Comparison of ENCODE assay signal across 1 fruit fly cellular context in genomic region chr3L:1335428-1335764, dm6.
TF ChIP-seq lines count a peak whose summit lies in the region.

No protein-coding gene starts in this region.

TF ChIP-seq in whole organism, embryonic, 481 proteins besides CTCF, POLR2A, EP300 and RAD21 (continued from another document and continues in another):
- TF ChIP-seq CG1792 (GFP tag; optimal IDR thresholded peaks at IDR 0.05; lab: Kevin White, UChicago) (no peak), Lhr (GFP tag; optimal IDR thresholded peaks at IDR 0.05; lab: Kevin White, UChicago) (no peak), pan (optimal IDR thresholded peaks at IDR 0.05; lab: Kevin White, UChicago) (no peak), pan (GFP tag; optimal IDR thresholded peaks at IDR 0.05 in 1 of 2, IDR thresholded peaks at IDR 0.05 in 1 of 2) (peak in 1 of 2 experiments; percentile 76), Abd-B (GFP tag; optimal IDR thresholded peaks at IDR 0.05; lab: Kevin White, UChicago) (no peak), CG5180 (GFP tag; optimal IDR thresholded peaks at IDR 0.05; lab: Kevin White, UChicago) (no peak), D (optimal IDR thresholded peaks at IDR 0.05; lab: Kevin White, UChicago) (no peak), D (GFP tag; optimal IDR thresholded peaks at IDR 0.05; lab: Kevin White, UChicago) (no peak), Ssrp (tag; optimal IDR thresholded peaks at IDR 0.05; lab: Kevin White, UChicago) (no peak), CG10267 (tag; optimal IDR thresholded peaks at IDR 0.05; lab: Kevin White, UChicago) (peak; percentile 4), Doc3 (GFP tag; IDR thresholded peaks at IDR 0.05; lab: Robert Waterston, UW; ENCODE audit: partially characterized antibody) (no peak), HmgD (GFP tag; optimal IDR thresholded peaks at IDR 0.05; lab: Kevin White, UChicago) (no peak), dpn (GFP tag; optimal IDR thresholded peaks at IDR 0.05; lab: Kevin White, UChicago) (peak; percentile 28 to 44), sna (GFP tag; IDR thresholded peaks at IDR 0.05; lab: Robert Waterston, UW; ENCODE audit: partially characterized antibody) (no peak), h (optimal IDR thresholded peaks at IDR 0.05; lab: Kevin White, UChicago) (no peak), CG4360 (GFP tag; IDR thresholded peaks at IDR 0.05; lab: Robert Waterston, UW) (no peak; the same call in 1 of the 2 replicates), wek (GFP tag; optimal IDR thresholded peaks at IDR 0.05; lab: Kevin White, UChicago) (no peak), CG13775 (GFP tag; optimal IDR thresholded peaks at IDR 0.05; lab: Kevin White, UChicago) (no peak), CG13624 (GFP tag; optimal IDR thresholded peaks at IDR 0.05; lab: Kevin White, UChicago) (peak; percentile 69), Neu2 (GFP tag; optimal IDR thresholded peaks at IDR 0.05; lab: Kevin White, UChicago; ENCODE audit: borderline replicate concordance) (no peak), CG14014 (GFP tag; IDR thresholded peaks at IDR 0.05; lab: Robert Waterston, UW) (peak; percentile 65; the same call in 1 of the 2 replicates), Hmr (GFP tag; optimal IDR thresholded peaks at IDR 0.05; lab: Kevin White, UChicago) (peak; percentile 67), CG7357 (GFP tag; IDR thresholded peaks at IDR 0.05; lab: Robert Waterston, UW) (no peak), zen (tag; optimal IDR thresholded peaks at IDR 0.05; lab: Kevin White, UChicago) (no peak), sd (tag; optimal IDR thresholded peaks at IDR 0.05; lab: Kevin White, UChicago) (no peak), CG17385 (GFP tag; optimal IDR thresholded peaks at IDR 0.05; lab: Kevin White, UChicago) (peak; percentile 29), Dip2 (GFP tag; IDR thresholded peaks at IDR 0.05; lab: Robert Waterston, UW) (no peak), inv (GFP tag; IDR thresholded peaks at IDR 0.05; lab: Robert Waterston, UW; ENCODE audit: partially characterized antibody) (no peak), Side (GFP tag; optimal IDR thresholded peaks at IDR 0.05; lab: Kevin White, UChicago) (no peak), CG31365 (tag; optimal IDR thresholded peaks at IDR 0.05; lab: Kevin White, UChicago) (peak; percentile 7), Eip74EF (GFP tag; optimal IDR thresholded peaks at IDR 0.05; lab: Kevin White, UChicago) (no peak), CG8281 (tag; optimal IDR thresholded peaks at IDR 0.05; lab: Kevin White, UChicago) (no peak), lola (GFP tag; optimal IDR thresholded peaks at IDR 0.05; lab: Kevin White, UChicago) (no peak), Elba2 (GFP tag; optimal IDR thresholded peaks at IDR 0.05; lab: Kevin White, UChicago) (no peak), stc (GFP tag; IDR thresholded peaks at IDR 0.05; lab: Robert Waterston, UW) (peak; percentile 61), CG4404 (GFP tag; IDR thresholded peaks at IDR 0.05; lab: Robert Waterston, UW) (0 out of 2 replicates have a peak, but pooled peaks have one; percentile 39), CG10366 (GFP tag; IDR thresholded peaks at IDR 0.05; lab: Robert Waterston, UW) (peak; percentile 74), jing (GFP tag; optimal IDR thresholded peaks at IDR 0.05; lab: Kevin White, UChicago) (no peak), trh (GFP tag; optimal IDR thresholded peaks at IDR 0.05; lab: Kevin White, UChicago) (no peak), gcm (GFP tag; optimal IDR thresholded peaks at IDR 0.05; lab: Kevin White, UChicago) (no peak), pum (GFP tag; optimal IDR thresholded peaks at IDR 0.05; lab: Kevin White, UChicago) (peak; percentile 6), CG8944 (GFP tag; optimal IDR thresholded peaks at IDR 0.05; lab: Kevin White, UChicago) (no peak), CG15696 (tag; optimal IDR thresholded peaks at IDR 0.05; lab: Kevin White, UChicago) (no peak), Gsc (GFP tag; IDR thresholded peaks at IDR 0.05; lab: Robert Waterston, UW) (no peak), tgo (GFP tag; IDR thresholded peaks at IDR 0.05; lab: Robert Waterston, UW) (peak; percentile 52; the same call in 2 of the 3 replicates), CG2712 (tag; optimal IDR thresholded peaks at IDR 0.05; lab: Kevin White, UChicago) (peak; percentile 21), CG12769 (tag; optimal IDR thresholded peaks at IDR 0.05; lab: Kevin White, UChicago) (peak; percentile 58), jumu (GFP tag; optimal IDR thresholded peaks at IDR 0.05; lab: Kevin White, UChicago) (peak; percentile 38), crc (GFP tag; optimal IDR thresholded peaks at IDR 0.05; lab: Kevin White, UChicago) (peak; percentile 19), CG6765 (GFP tag; optimal IDR thresholded peaks at IDR 0.05; lab: Kevin White, UChicago) (no peak), nom (GFP tag; optimal IDR thresholded peaks at IDR 0.05; lab: Kevin White, UChicago) (no peak), row (GFP tag; IDR thresholded peaks at IDR 0.05; lab: Robert Waterston, UW) (peak; percentile 87), gsb (GFP tag; IDR thresholded peaks at IDR 0.05; lab: Robert Waterston, UW) (0 out of 2 replicates have a peak, but pooled peaks have one; percentile 32), Ravus (GFP tag; IDR thresholded peaks at IDR 0.05; lab: Robert Waterston, UW) (no peak; the same call in 1 of the 2 replicates), CG9876 (GFP tag; optimal IDR thresholded peaks at IDR 0.05; lab: Kevin White, UChicago) (no peak), Oaz (GFP tag; IDR thresholded peaks at IDR 0.05; lab: Robert Waterston, UW) (no peak), usp (GFP tag; optimal IDR thresholded peaks at IDR 0.05; lab: Kevin White, UChicago) (no peak), kah (GFP tag; optimal IDR thresholded peaks at IDR 0.05; lab: Kevin White, UChicago) (peak; percentile 42), Trl (optimal IDR thresholded peaks at IDR 0.05; lab: Kevin White, UChicago) (peak; percentile 75 to 91), Trl (GFP tag; optimal IDR thresholded peaks at IDR 0.05; lab: Kevin White, UChicago) (peak; percentile 57), gsb-n (tag; optimal IDR thresholded peaks at IDR 0.05; lab: Kevin White, UChicago) (no peak), vnd (GFP tag; IDR thresholded peaks at IDR 0.05; lab: Robert Waterston, UW; ENCODE audit: partially characterized antibody) (no peak), ftz-f1 (GFP tag; optimal IDR thresholded peaks at IDR 0.05; lab: Kevin White, UChicago) (no peak), danr (GFP tag; IDR thresholded peaks at IDR 0.05; lab: Robert Waterston, UW) (no peak), cwo (GFP tag; optimal IDR thresholded peaks at IDR 0.05; lab: Kevin White, UChicago) (peak; percentile 25), CG9437 (GFP tag; optimal IDR thresholded peaks at IDR 0.05; lab: Kevin White, UChicago) (no peak), CG15601 (tag; optimal IDR thresholded peaks at IDR 0.05; lab: Kevin White, UChicago) (no peak), CG1832 (GFP tag; optimal IDR thresholded peaks at IDR 0.05; lab: Kevin White, UChicago) (no peak), Hsf (GFP tag; optimal IDR thresholded peaks at IDR 0.05; lab: Kevin White, UChicago) (peak; percentile 37), Jarid2 (GFP tag; optimal IDR thresholded peaks at IDR 0.05; lab: Kevin White, UChicago) (no peak), CG17612 (GFP tag; IDR thresholded peaks at IDR 0.05; lab: Robert Waterston, UW) (0 out of 2 replicates have a peak, but pooled peaks have one; percentile 29), CG3847 (GFP tag; IDR thresholded peaks at IDR 0.05; lab: Robert Waterston, UW) (no peak), CG34376 (GFP tag; optimal IDR thresholded peaks at IDR 0.05; lab: Kevin White, UChicago) (no peak), Med (GFP tag; lab: Kevin White, UChicago) (peak; percentile 94), CG9932 (GFP tag; IDR thresholded peaks at IDR 0.05; lab: Robert Waterston, UW) (peak; percentile 77), Spps (tag; optimal IDR thresholded peaks at IDR 0.05; lab: Kevin White, UChicago) (no peak), bbx (GFP tag; IDR thresholded peaks at IDR 0.05; lab: Robert Waterston, UW; ENCODE audit: partially characterized antibody) (no peak), CG6689 (GFP tag; IDR thresholded peaks at IDR 0.05; lab: Robert Waterston, UW) (peak; percentile 58), seq (GFP tag; IDR thresholded peaks at IDR 0.05; lab: Robert Waterston, UW) (peak; percentile 67), PHDP (tag; optimal IDR thresholded peaks at IDR 0.05; lab: Kevin White, UChicago) (no peak), Fer3 (tag; optimal IDR thresholded peaks at IDR 0.05; lab: Kevin White, UChicago) (peak; percentile 39), CG7372 (GFP tag; IDR thresholded peaks at IDR 0.05; lab: Robert Waterston, UW) (no peak), CG13296 (GFP tag; optimal IDR thresholded peaks at IDR 0.05; lab: Kevin White, UChicago) (peak; percentile 55), ttk (GFP tag; IDR thresholded peaks at IDR 0.05; lab: Robert Waterston, UW) (peak; percentile 60), hb (GFP tag; IDR thresholded peaks at IDR 0.05; lab: Robert Waterston, UW; ENCODE audit: partially characterized antibody) (no peak), CG17829 (tag; optimal IDR thresholded peaks at IDR 0.05; lab: Kevin White, UChicago) (peak; percentile 2), Dek (tag; optimal IDR thresholded peaks at IDR 0.05; lab: Kevin White, UChicago) (peak; percentile 37), peb (GFP tag; IDR thresholded peaks at IDR 0.05; lab: Robert Waterston, UW) (no peak), CG10274 (GFP tag; optimal IDR thresholded peaks at IDR 0.05; lab: Kevin White, UChicago) (no peak), abd-A (tag; optimal IDR thresholded peaks at IDR 0.05; lab: Kevin White, UChicago) (no peak), HmgZ (tag; optimal IDR thresholded peaks at IDR 0.05; lab: Kevin White, UChicago) (no peak), gt (GFP tag; IDR thresholded peaks at IDR 0.05; lab: Robert Waterston, UW) (no peak), bab2 (GFP tag; optimal IDR thresholded peaks at IDR 0.05; lab: Kevin White, UChicago) (peak; percentile 40), hth (optimal IDR thresholded peaks at IDR 0.05; lab: Kevin White, UChicago) (no peak), insv (GFP tag; optimal IDR thresholded peaks at IDR 0.05; lab: Kevin White, UChicago) (no peak), cato (GFP tag; optimal IDR thresholded peaks at IDR 0.05; lab: Kevin White, UChicago; ENCODE audit: borderline replicate concordance) (no peak), hkb (optimal IDR thresholded peaks at IDR 0.05; lab: Kevin White, UChicago) (no peak), hkb (GFP tag; IDR thresholded peaks at IDR 0.05; lab: Robert Waterston, UW) (peak; percentile 73), Rfx (GFP tag; IDR thresholded peaks at IDR 0.05; lab: Robert Waterston, UW) (peak; percentile 84), CG15269 (tag; optimal IDR thresholded peaks at IDR 0.05; lab: Kevin White, UChicago) (peak; percentile 56), Sry-β (GFP tag; optimal IDR thresholded peaks at IDR 0.05; lab: Kevin White, UChicago) (no peak), crp (GFP tag; optimal IDR thresholded peaks at IDR 0.05; lab: Kevin White, UChicago) (no peak), vvl (GFP tag; IDR thresholded peaks at IDR 0.05; lab: Robert Waterston, UW) (peak; percentile 79), CG17186 (GFP tag; optimal IDR thresholded peaks at IDR 0.05; lab: Kevin White, UChicago) (no peak), tup (GFP tag; optimal IDR thresholded peaks at IDR 0.05; lab: Kevin White, UChicago) (no peak), CG9609 (GFP tag; optimal IDR thresholded peaks at IDR 0.05; lab: Kevin White, UChicago) (no peak), CG8478 (optimal IDR thresholded peaks at IDR 0.05; lab: Kevin White, UChicago) (no peak), CG2202 (tag; optimal IDR thresholded peaks at IDR 0.05; lab: Kevin White, UChicago) (no peak), Dbx (GFP tag; IDR thresholded peaks at IDR 0.05; lab: Robert Waterston, UW) (peak; percentile 72), z (GFP tag; IDR thresholded peaks at IDR 0.05; lab: Robert Waterston, UW) (no peak), Fer2 (tag; optimal IDR thresholded peaks at IDR 0.05; lab: Kevin White, UChicago) (no peak), CG3838 (GFP tag; optimal IDR thresholded peaks at IDR 0.05; lab: Kevin White, UChicago) (no peak), lab (GFP tag; optimal IDR thresholded peaks at IDR 0.05; lab: Kevin White, UChicago) (peak; percentile 81), Gug (GFP tag; IDR thresholded peaks at IDR 0.05; lab: Robert Waterston, UW) (peak; percentile 46; the same call in 3 of the 4 replicates), CG18011 (GFP tag; optimal IDR thresholded peaks at IDR 0.05; lab: Kevin White, UChicago) (peak; percentile 36), CG31441 (GFP tag; IDR thresholded peaks at IDR 0.05; lab: Robert Waterston, UW) (no peak), CG34224 (GFP tag; IDR thresholded peaks at IDR 0.05; lab: Robert Waterston, UW; ENCODE audit: partially characterized antibody) (no peak), CG11696 (GFP tag; IDR thresholded peaks at IDR 0.05; lab: Robert Waterston, UW) (peak; percentile 20; the same call in 1 of the 2 replicates), Opbp (GFP tag; IDR thresholded peaks at IDR 0.05; lab: Robert Waterston, UW; ENCODE audit: partially characterized antibody) (no peak), CG4282 (GFP tag; optimal IDR thresholded peaks at IDR 0.05; lab: Kevin White, UChicago) (no peak), CG12155 (GFP tag; optimal IDR thresholded peaks at IDR 0.05; lab: Kevin White, UChicago) (peak; percentile 31), ash1 (GFP tag; optimal IDR thresholded peaks at IDR 0.05; lab: Kevin White, UChicago) (no peak), CG10543 (GFP tag; optimal IDR thresholded peaks at IDR 0.05; lab: Kevin White, UChicago) (no peak), br (optimal IDR thresholded peaks at IDR 0.05; lab: Kevin White, UChicago) (no peak), Tbp (GFP tag; optimal IDR thresholded peaks at IDR 0.05; lab: Kevin White, UChicago) (no peak), dysf (GFP tag; IDR thresholded peaks at IDR 0.05; lab: Robert Waterston, UW) (peak; percentile 63; the same call in 1 of the 3 replicates), CG17568 (GFP tag; optimal IDR thresholded peaks at IDR 0.05; lab: Kevin White, UChicago) (no peak), Dad (GFP tag; optimal IDR thresholded peaks at IDR 0.05; lab: Kevin White, UChicago) (no peak), org-1 (GFP tag; optimal IDR thresholded peaks at IDR 0.05; lab: Kevin White, UChicago) (no peak), unc-4 (GFP tag; IDR thresholded peaks at IDR 0.05; lab: Robert Waterston, UW; ENCODE audit: partially characterized antibody) (no peak), CG15073 (GFP tag; optimal IDR thresholded peaks at IDR 0.05; lab: Kevin White, UChicago) (no peak), CG14710 (tag; optimal IDR thresholded peaks at IDR 0.05; lab: Kevin White, UChicago) (no peak), Hey (tag; optimal IDR thresholded peaks at IDR 0.05; lab: Kevin White, UChicago) (no peak), mirr (GFP tag; optimal IDR thresholded peaks at IDR 0.05; lab: Kevin White, UChicago) (no peak), lmd (GFP tag; IDR thresholded peaks at IDR 0.05; lab: Robert Waterston, UW) (peak; percentile 67)
